Worm (Caenorhabditis elegans) whole organism, L2 larva: Measurements from ENCODE around the gene flp-1.

Experiments
- C34F6.9 ChIP-seq: fragments of 150-350 bp; optimal IDR thresholded peaks from 2 replicates; lab custom pipeline; 2014; ENCODE audit warnings: missing biosample characterization, missing genetic modification characterization
- Y55F3AM.14 ChIP-seq: fragments of 200-800 bp; sonication (Bioruptor generic); optimal IDR thresholded peaks from 2 replicates; lab custom pipeline; 2018; ENCODE audit warnings: mild to moderate bottlenecking, missing genetic modification characterization, missing compliant biosample characterization
- ZK546.5 ChIP-seq: sonication (generic microtip); optimal IDR thresholded peaks from 2 replicates; lab custom pipeline; 2017; ENCODE audit warnings: missing biosample characterization, missing genetic modification characterization
- alr-1 ChIP-seq: fragments of 150-350 bp; optimal IDR thresholded peaks from 2 replicates; lab custom pipeline; 2014; ENCODE audit warnings: missing biosample characterization, missing genetic modification characterization
- ama-1 ChIP-seq: fragments of 150-350 bp; optimal IDR thresholded peaks from 2 replicates; lab custom pipeline; 2018; ENCODE audit warnings: inconsistent platforms
- crh-2 ChIP-seq: sonication (generic microtip); optimal IDR thresholded peaks from 2 replicates; lab custom pipeline; 2017; ENCODE audit warnings: missing biosample characterization, missing genetic modification characterization
- dmd-4 ChIP-seq: sonication (generic microtip); optimal IDR thresholded peaks from 2 replicates; lab custom pipeline; 2017; ENCODE audit warnings: missing biosample characterization, missing genetic modification characterization
- egl-27 ChIP-seq: sonication (generic microtip); optimal IDR thresholded peaks from 3 replicates; lab custom pipeline; 2017; ENCODE audit warnings: missing biosample characterization, missing genetic modification reagents, missing genetic modification characterization
- elt-3 ChIP-seq: sonication (generic microtip); optimal IDR thresholded peaks from 2 replicates; lab custom pipeline; 2017; ENCODE audit warnings: missing biosample characterization, missing genetic modification characterization
- fos-1 ChIP-seq: fragments of 150-350 bp; optimal IDR thresholded peaks from 2 replicates; lab custom pipeline; 2014; ENCODE audit warnings: missing biosample characterization, missing genetic modification characterization
- gmeb-1 ChIP-seq: fragments of 150-350 bp; optimal IDR thresholded peaks from 2 replicates; lab custom pipeline; 2014; ENCODE audit warnings: missing biosample characterization, missing genetic modification characterization
- lin-11 ChIP-seq: fragments of 150-350 bp; sonication (generic microtip); optimal IDR thresholded peaks from 2 replicates; lab custom pipeline; 2014; ENCODE audit warnings: missing biosample characterization, missing genetic modification characterization, inconsistent platforms, mixed read lengths
- lin-39 ChIP-seq: fragments of 150-350 bp; optimal IDR thresholded peaks from 2 replicates; lab custom pipeline; 2014; ENCODE audit warnings: missing biosample characterization, missing genetic modification reagents, missing genetic modification characterization
- lsy-2 ChIP-seq, 2 experiments: fragments of 150-350 bp in 1 of 2; sonication (generic microtip) in 1 of 2; optimal IDR thresholded peaks; 2 replicates each; lab custom pipeline; 2014 to 2017; ENCODE audit warnings: missing biosample characterization in 2 of 2, missing genetic modification characterization in 2 of 2
- nhr-10 ChIP-seq: sonication (generic microtip); optimal IDR thresholded peaks from 2 replicates; lab custom pipeline; 2017; ENCODE audit warnings: missing biosample characterization, missing genetic modification characterization
- nhr-11 ChIP-seq: fragments of 150-350 bp; optimal IDR thresholded peaks from 2 replicates; lab custom pipeline; 2014; ENCODE audit warnings: missing biosample characterization, missing genetic modification characterization
- nhr-23 ChIP-seq: fragments of 150-350 bp; optimal IDR thresholded peaks from 2 replicates; lab custom pipeline; 2014; ENCODE audit warnings: missing biosample characterization, missing genetic modification reagents, missing genetic modification characterization
- nhr-237 ChIP-seq: fragments of 150-350 bp; optimal IDR thresholded peaks from 2 replicates; lab custom pipeline; 2014; ENCODE audit warnings: missing biosample characterization, missing genetic modification characterization
- nhr-6 ChIP-seq: fragments of 150-350 bp; optimal IDR thresholded peaks from 2 replicates; lab custom pipeline; 2014; ENCODE audit warnings: missing biosample characterization, missing genetic modification characterization
- nhr-77 ChIP-seq: fragments of 150-350 bp; optimal IDR thresholded peaks from 2 replicates; lab custom pipeline; 2014; ENCODE audit warnings: missing biosample characterization, missing genetic modification characterization
- peb-1 ChIP-seq: fragments of 150-350 bp; optimal IDR thresholded peaks from 2 replicates; lab custom pipeline; 2014; ENCODE audit warnings: missing biosample characterization, missing genetic modification characterization
- skn-1 ChIP-seq: sonication (generic microtip); optimal IDR thresholded peaks from 2 replicates; lab custom pipeline; 2017; ENCODE audit warnings: missing biosample characterization, missing genetic modification characterization
- sma-9 ChIP-seq, 2 experiments: fragments of 150-350 bp in 1 of 2; sonication (generic microtip) in 1 of 2; optimal IDR thresholded peaks; 2 replicates each; lab custom pipeline; 2014 to 2016; ENCODE audit warnings: missing genetic modification characterization in 2 of 2, mild to moderate bottlenecking in 1 of 2, missing biosample characterization in 1 of 2, missing compliant biosample characterization in 1 of 2, missing genetic modification reagents in 1 of 2, moderate library complexity in 1 of 2
- snpc-4 ChIP-seq: fragments of 150-350 bp; optimal IDR thresholded peaks from 2 replicates; lab custom pipeline; 2014; ENCODE audit warnings: missing biosample characterization, missing genetic modification characterization
- unc-62 ChIP-seq: fragments of 150-350 bp; optimal IDR thresholded peaks from 2 replicates; lab custom pipeline; 2014; ENCODE audit warnings: missing biosample characterization, missing genetic modification reagents, missing genetic modification characterization
- ztf-1 ChIP-seq: fragments of 200-800 bp; sonication (Bioruptor generic); conservative IDR thresholded peaks from 2 replicates; pipeline ENCODE4 v1.3.6; 2022; ENCODE audit warnings: missing genetic modification characterization, missing compliant biosample characterization
- ztf-11 ChIP-seq: sonication (generic microtip); optimal IDR thresholded peaks from 2 replicates; lab custom pipeline; 2017; ENCODE audit warnings: missing biosample characterization, missing genetic modification characterization

The flp-1 gene

DNA sequence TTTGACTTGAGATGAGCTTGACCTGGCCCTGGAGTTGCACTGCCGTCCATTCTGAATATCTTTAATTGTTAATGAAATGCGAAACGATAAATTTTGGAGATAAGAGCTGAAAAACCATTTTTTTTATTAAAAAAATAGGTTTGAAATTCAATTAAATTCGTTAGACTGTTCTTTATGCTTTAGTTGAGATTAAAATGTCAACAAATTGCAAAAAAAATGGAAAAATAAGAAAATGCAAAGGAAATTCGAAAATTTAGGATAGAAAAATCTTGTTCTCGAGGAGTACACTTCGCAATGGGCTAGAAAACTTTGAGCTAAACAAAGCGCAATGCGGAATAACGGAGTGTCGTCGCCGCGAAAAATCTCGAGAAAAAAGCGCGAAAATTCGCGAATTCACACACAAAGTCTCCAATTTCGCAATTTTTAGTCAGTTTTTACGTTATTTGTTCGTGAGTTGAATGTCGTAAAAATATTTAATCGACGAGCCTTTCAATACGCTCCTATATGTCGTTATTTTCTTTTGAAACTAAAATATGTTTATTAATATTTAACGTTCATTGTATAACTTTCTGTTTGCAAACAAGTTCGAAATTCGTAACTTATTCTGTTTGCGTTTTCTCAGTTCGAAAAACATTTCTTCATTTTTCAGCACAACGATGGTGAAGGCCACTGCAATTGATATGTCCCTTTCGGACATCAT is 2.5 kb downstream of the flp-1 start, which contains the start of the genes rpb-12 and aly-2 (continued):
- TF ChIP-seq C34F6.9 (tag; lab: Kevin White, UChicago) (peak; percentile 75), Y55F3AM.14 (GFP tag; lab: Kevin White, UChicago) (no peak), lin-11 (peak; percentile 35), fos-1 (tag; lab: Kevin White, UChicago) (peak; percentile 33), nhr-237 (tag; lab: Kevin White, UChicago) (no peak)
- TF ChIP-seq, all 48 proteins: peak for 14

DNA sequence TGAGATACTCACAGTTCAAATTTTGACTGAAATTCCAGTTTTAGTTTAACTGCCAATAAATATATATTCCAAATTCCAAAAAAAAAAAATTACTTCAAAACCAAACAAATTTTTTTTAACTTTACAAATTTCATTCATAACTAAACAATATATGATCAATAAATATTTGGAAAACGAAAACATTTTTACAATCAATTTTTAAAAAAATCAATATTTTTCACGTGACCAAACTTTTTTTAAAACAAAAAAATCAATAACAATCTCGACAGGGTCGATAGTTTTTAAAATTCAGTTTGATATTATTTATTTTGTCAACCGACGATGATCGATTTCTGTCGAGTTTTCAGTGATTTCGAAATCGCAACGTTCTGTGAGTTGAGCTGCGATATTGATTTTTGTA is 5.7 kb downstream of the flp-1 start, which contains the start of gene F23B2.7:
Gene F23B2.7 (plus strand): TSS at position 301 of the 400 bp plus-strand sequence.
- TF ChIP-seq C34F6.9 (tag; lab: Kevin White, UChicago) (no peak), nhr-10 (no peak), unc-62 (no peak), lsy-2 (tag; optimal IDR thresholded peaks at IDR 0.05; lab: Kevin White, UChicago) (no peak), nhr-11 (tag; lab: Kevin White, UChicago) (no peak), nhr-23 (no peak), nhr-6 (tag; lab: Kevin White, UChicago) (no peak), peb-1 (tag; lab: Kevin White, UChicago) (no peak), ama-1 (no peak), ztf-11 (tag; lab: Kevin White, UChicago) (no peak), egl-27 (tag; lab: Kevin White, UChicago) (no peak), elt-3 (tag; lab: Kevin White, UChicago) (no peak)

DNA sequence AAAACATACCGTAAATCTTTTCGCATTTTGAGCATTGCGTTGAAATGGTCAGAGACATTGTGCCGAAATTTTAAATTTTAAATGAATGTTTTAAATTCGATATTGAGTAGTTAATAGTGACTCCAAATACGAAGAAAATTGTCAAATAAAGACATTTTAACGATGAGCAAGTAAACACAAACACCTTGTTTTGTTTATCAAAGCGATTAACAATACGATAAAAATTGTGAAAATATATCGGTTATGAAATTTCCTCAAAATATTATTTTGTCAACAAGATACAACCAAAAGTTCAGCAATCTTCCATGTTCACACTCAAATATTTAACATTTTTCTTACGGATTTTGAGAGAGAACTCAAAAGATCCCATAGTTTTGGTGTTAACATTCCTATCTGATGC is 9.8 kb downstream of the flp-1 start, which contains the start of gene F23B2.10:
Gene F23B2.10 (minus strand): TSS at position 101 of the 400 bp plus-strand sequence.
- TF ChIP-seq nhr-237 (tag; lab: Kevin White, UChicago) (no peak), lin-39 (tag; lab: Kevin White, UChicago) (no peak), ztf-11 (tag; lab: Kevin White, UChicago) (no peak), dmd-4 (no peak), peb-1 (tag; lab: Kevin White, UChicago) (no peak), unc-62 (no peak)

DNA sequence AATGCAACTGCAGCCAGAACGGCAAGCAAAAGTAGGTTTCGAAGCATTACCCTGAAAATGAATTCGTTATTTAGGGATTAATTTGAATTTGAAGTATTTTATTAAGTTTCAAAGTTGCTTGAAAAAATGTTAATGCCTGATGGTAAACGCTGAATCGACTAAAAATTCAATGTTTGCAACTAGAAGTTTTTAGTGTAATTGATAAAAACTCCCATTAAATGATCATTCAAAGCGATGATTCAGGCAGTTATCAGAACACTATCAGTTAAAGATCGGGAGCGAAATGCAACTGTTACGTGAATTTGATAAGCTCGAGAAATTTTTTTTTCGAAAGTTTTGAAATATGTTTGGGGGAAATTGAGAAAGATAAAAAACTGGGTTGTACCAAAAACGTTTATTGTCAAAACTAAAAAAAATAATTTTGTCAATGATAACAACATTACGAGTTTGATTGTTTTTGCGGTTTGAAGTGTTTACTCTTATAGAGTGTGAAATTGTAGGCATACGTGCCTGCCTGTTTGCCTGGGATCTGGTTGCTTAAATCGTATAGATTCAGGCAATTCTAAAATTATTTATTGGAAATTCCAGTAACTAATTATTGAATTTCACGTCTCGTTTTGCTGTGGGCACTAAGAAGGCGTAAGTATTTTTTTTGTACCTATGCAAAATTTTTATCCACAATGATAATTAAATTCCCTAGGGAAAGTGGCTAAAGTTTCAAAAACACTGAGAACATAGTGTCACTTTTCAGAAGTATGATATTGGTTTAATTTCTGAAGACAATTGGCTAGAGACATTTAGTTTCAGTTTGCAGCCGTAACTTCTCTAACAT is 14.7 kb downstream of the flp-1 start, which contains the start of gene pcp-3:
Gene pcp-3 (minus strand): TSS at position 51 of the 832 bp plus-strand sequence.
- peak; percentile 99 for TF ChIP-seq fos-1 (tag; lab: Kevin White, UChicago)
- TF ChIP-seq sma-9 (GFP tag; optimal IDR thresholded peaks at IDR 0.05; lab: Kevin White, UChicago), result peak; percentile 63
- TF ChIP-seq sma-9 (tag; optimal IDR thresholded peaks at IDR 0.05; lab: Kevin White, UChicago), result no peak
- peak; percentile 15 for TF ChIP-seq gmeb-1 (tag; lab: Kevin White, UChicago)
- no peak for TF ChIP-seq dmd-4

DNA sequence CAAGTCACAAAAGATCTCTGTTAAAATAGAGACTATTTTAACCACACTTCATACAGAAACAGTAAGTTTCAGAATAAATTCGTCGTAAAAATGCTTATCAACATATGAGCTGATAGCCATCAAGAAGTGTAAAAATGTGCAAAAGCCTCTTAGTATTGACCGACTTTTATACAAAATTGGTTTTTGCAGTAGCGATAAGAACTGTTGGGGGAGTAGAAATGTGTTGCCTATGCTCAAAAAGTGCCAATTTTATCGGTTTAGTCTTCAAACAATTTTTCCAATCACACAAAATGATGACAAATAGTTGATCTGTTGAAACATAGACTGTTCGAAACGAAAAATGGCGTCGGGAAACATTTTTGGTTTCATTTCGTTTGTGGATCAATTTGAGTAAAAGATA is 15.4 kb downstream of the flp-1 start:
- TF ChIP-seq skn-1 (tag; lab: Kevin White, UChicago), result peak; percentile 91
- peak; percentile 32 for TF ChIP-seq crh-2 (tag; lab: Kevin White, UChicago)
- TF ChIP-seq sma-9 (GFP tag; optimal IDR thresholded peaks at IDR 0.05; lab: Kevin White, UChicago), result peak; percentile 70
- TF ChIP-seq sma-9 (tag; optimal IDR thresholded peaks at IDR 0.05; lab: Kevin White, UChicago), result no peak
- peak; percentile 38 for TF ChIP-seq gmeb-1 (tag; lab: Kevin White, UChicago)
- TF ChIP-seq fos-1 (tag; lab: Kevin White, UChicago), result peak; percentile 97
- TF ChIP-seq ztf-11 (tag; lab: Kevin White, UChicago), result no peak

DNA sequence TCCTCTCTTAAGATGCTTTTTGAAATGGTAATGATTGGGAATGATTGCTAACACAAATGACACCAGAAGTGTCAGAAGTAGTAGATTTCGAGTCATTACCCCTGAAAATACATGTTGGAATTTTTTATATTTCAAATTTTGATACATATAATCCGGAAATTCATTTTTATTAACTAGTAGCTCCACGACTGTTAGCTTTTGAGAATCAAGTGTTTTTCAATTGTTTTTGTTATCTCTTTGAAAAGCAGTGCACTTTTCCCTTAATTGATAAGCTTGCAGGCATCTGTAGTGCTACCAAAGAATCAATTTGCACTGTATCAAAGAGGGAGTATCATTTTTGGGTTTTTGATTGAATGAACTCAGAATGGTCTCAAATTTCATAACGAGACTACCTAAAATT is 20.5 kb downstream of the flp-1 start, which contains the start of gene pcp-2:
Gene pcp-2 (minus strand): TSS at position 101 of the 400 bp plus-strand sequence.
- TF ChIP-seq snpc-4 (tag; lab: Kevin White, UChicago) (no peak), Y55F3AM.14 (GFP tag; lab: Kevin White, UChicago) (no peak), gmeb-1 (tag; lab: Kevin White, UChicago) (no peak), C34F6.9 (tag; lab: Kevin White, UChicago) (no peak), nhr-77 (tag; lab: Kevin White, UChicago) (no peak), ZK546.5 (tag; lab: Kevin White, UChicago) (no peak), ztf-1 (GFP tag; lab: Robert Waterston, UW) (no peak), alr-1 (tag; lab: Kevin White, UChicago) (no peak)
